Worm (Caenorhabditis elegans): ENCODE measurements around the gene T07C4.12.

DNA sequence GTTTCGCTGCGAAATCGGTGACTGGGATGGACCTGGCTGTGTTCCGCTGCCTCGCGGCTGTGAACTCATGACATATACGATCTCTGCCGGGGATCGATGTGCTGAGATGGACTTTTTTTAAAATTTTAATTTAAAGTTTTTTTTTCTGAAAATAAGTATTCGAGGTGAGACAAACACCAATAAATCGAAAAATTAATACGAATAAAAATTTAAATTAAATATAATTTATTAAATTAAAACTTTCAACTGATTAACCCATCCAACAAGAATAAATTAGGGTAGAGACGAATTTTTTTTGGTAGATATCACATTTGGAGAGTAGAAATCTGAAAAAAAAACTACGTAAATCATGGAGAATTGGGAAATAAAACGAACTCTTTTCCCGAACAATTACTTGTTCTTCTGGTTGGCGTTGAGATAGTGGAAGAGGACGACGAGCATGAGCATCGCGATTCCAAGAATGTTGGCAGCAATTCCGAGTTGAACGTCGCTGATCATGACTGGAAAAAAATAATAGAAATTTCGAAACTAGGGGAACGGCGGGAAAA is 14.3 kb downstream of the T07C4.12 start, which contains the start of the genes unc-50 and ostf-4:
- TF ChIP-seq mcd-1 (GFP tag; IDR thresholded peaks at IDR 0.05) (no peak), B0035.1 (tag; optimal IDR thresholded peaks at IDR 0.05) (no peak), pha-4 (tag; optimal IDR thresholded peaks at IDR 0.05) (no peak), ceh-40 (GFP tag; IDR thresholded peaks at IDR 0.05) (no peak), snpc-4 (GFP tag; optimal IDR thresholded peaks at IDR 0.05) (no peak), snpc-4 (tag; optimal IDR thresholded peaks at IDR 0.05) (no peak)
